Fruit fly (Drosophila melanogaster): ENCODE results near the gene lft.
A peak's percentile ranks its signal among the peaks of the same experiment; 100 is the strongest.

Gene lft

dm6 chr2L:10333091-10333991, 30.9 kb upstream of the lft start, which contains the start of gene GATAd (continued):
- TF ChIP-seq CG1832 (GFP tag; optimal IDR thresholded peaks at IDR 0.05) (no peak), Ssrp (tag; optimal IDR thresholded peaks at IDR 0.05) (no peak), danr (GFP tag; IDR thresholded peaks at IDR 0.05) (no peak), CG3163 (GFP tag; optimal IDR thresholded peaks at IDR 0.05) (no peak), CG14710 (tag; optimal IDR thresholded peaks at IDR 0.05) (peak; percentile 46), CG1529 (GFP tag; optimal IDR thresholded peaks at IDR 0.05) (no peak), sens-2 (GFP tag; IDR thresholded peaks at IDR 0.05) (no peak), lov (optimal IDR thresholded peaks at IDR 0.05) (no peak), lov (GFP tag; IDR thresholded peaks at IDR 0.05) (no peak), tap (tag; optimal IDR thresholded peaks at IDR 0.05) (no peak), Bgb (GFP tag; IDR thresholded peaks at IDR 0.05; ENCODE audit: partially characterized antibody) (0 out of 2 replicates have a peak, but pooled peaks have one; percentile 26), CG6654 (GFP tag; optimal IDR thresholded peaks at IDR 0.05) (no peak), ato (GFP tag; IDR thresholded peaks at IDR 0.05; ENCODE audit: partially characterized antibody) (no peak), CG18011 (GFP tag; optimal IDR thresholded peaks at IDR 0.05) (no peak), unpg (GFP tag; optimal IDR thresholded peaks at IDR 0.05) (no peak), CG13287 (GFP tag; IDR thresholded peaks at IDR 0.05; ENCODE audit: partially characterized antibody) (peak; percentile 47; the same call in 1 of the 2 replicates), trh (GFP tag; optimal IDR thresholded peaks at IDR 0.05) (no peak), Bdp1 (GFP tag; optimal IDR thresholded peaks at IDR 0.05) (no peak), CG8089 (GFP tag; optimal IDR thresholded peaks at IDR 0.05) (no peak), prd (optimal IDR thresholded peaks at IDR 0.05) (no peak), prd (GFP tag; IDR thresholded peaks at IDR 0.05) (no peak), CkIIα-i1 (GFP tag; IDR thresholded peaks at IDR 0.05) (no peak), CG6813 (GFP tag; optimal IDR thresholded peaks at IDR 0.05) (no peak), ftz-f1 (GFP tag; optimal IDR thresholded peaks at IDR 0.05) (peak; percentile 61), mld (GFP tag; IDR thresholded peaks at IDR 0.05; ENCODE audit: partially characterized antibody) (no peak), CG9437 (GFP tag; optimal IDR thresholded peaks at IDR 0.05) (no peak), CG13775 (GFP tag; optimal IDR thresholded peaks at IDR 0.05) (peak; percentile 20), CG16815 (GFP tag; optimal IDR thresholded peaks at IDR 0.05) (no peak), wdn (GFP tag; IDR thresholded peaks at IDR 0.05) (no peak), CG4424 (GFP tag; optimal IDR thresholded peaks at IDR 0.05) (no peak), sug (tag; optimal IDR thresholded peaks at IDR 0.05) (peak; percentile 24), CG7928 (GFP tag; optimal IDR thresholded peaks at IDR 0.05) (peak; percentile 88), Sry-δ (GFP tag; optimal IDR thresholded peaks at IDR 0.05) (peak; percentile 31), jing (GFP tag; optimal IDR thresholded peaks at IDR 0.05) (no peak), trem (tag; optimal IDR thresholded peaks at IDR 0.05) (peak; percentile 52), CG9215 (GFP tag; IDR thresholded peaks at IDR 0.05) (no peak), luna (GFP tag; optimal IDR thresholded peaks at IDR 0.05) (no peak), B-H1 (GFP tag; IDR thresholded peaks at IDR 0.05) (no peak), zfh2 (GFP tag; optimal IDR thresholded peaks at IDR 0.05) (no peak), Hr39 (optimal IDR thresholded peaks at IDR 0.05) (no peak), gem (tag; optimal IDR thresholded peaks at IDR 0.05) (peak; percentile 26), CG17912 (GFP tag; optimal IDR thresholded peaks at IDR 0.05) (no peak), CG4404 (GFP tag; IDR thresholded peaks at IDR 0.05) (no peak), CG3726 (GFP tag; IDR thresholded peaks at IDR 0.05) (no peak), CG15479 (GFP tag; optimal IDR thresholded peaks at IDR 0.05) (peak; percentile 64), crol (GFP tag; IDR thresholded peaks at IDR 0.05) (no peak), fu2 (GFP tag; optimal IDR thresholded peaks at IDR 0.05) (no peak), CG7556 (GFP tag; optimal IDR thresholded peaks at IDR 0.05) (no peak), twi (tag; optimal IDR thresholded peaks at IDR 0.05) (no peak), CG12236 (GFP tag; optimal IDR thresholded peaks at IDR 0.05) (no peak)

Data from whole organism, embryonic.